Fruit fly (Drosophila melanogaster) whole organism, embryonic: ENCODE measurements around the gene Tom.
A peak's percentile ranks its signal among the peaks of the same experiment; 100 is the strongest.

Experiments
- Bgb ChIP-seq: fragments of 200-800 bp; sonication (Bioruptor generic); IDR thresholded peaks from 2 replicates; pipeline ENCODE4 v1.3.6; 2022; ENCODE audit warnings: missing biosample characterization, missing genetic modification characterization; ENCODE audit not compliant: partially characterized antibody
- CG11504 ChIP-seq: fragments of 200-800 bp; sonication (Bioruptor generic); optimal IDR thresholded peaks from 3 replicates; lab custom pipeline; 2019; ENCODE audit warnings: missing biosample characterization, mild to moderate bottlenecking, missing genetic modification characterization, moderate library complexity
- CG11696 ChIP-seq: fragments of 200-800 bp; sonication (Bioruptor generic); IDR thresholded peaks from 2 replicates; pipeline ENCODE4 v1.3.6; 2022; ENCODE audit warnings: missing biosample characterization, missing genetic modification characterization
- CG13123 ChIP-seq: fragments of 200-800 bp; sonication (Bioruptor generic); optimal IDR thresholded peaks from 2 replicates; lab custom pipeline; 2016; ENCODE audit warnings: missing biosample characterization, missing genetic modification characterization
- CG13775 ChIP-seq: fragments of 200-800 bp; sonication (Bioruptor generic); optimal IDR thresholded peaks from 3 replicates; lab custom pipeline; 2017; ENCODE audit warnings: missing biosample characterization, mild to moderate bottlenecking, missing genetic modification characterization
- CG17361 ChIP-seq: fragments of 200-800 bp; sonication (Bioruptor generic); IDR thresholded peaks from 3 replicates; pipeline ENCODE4 v1.3.6; 2022; ENCODE audit warnings: missing biosample characterization, missing genetic modification characterization
- CG17912 ChIP-seq: fragments of 200-800 bp; sonication (Bioruptor generic); optimal IDR thresholded peaks from 2 replicates; lab custom pipeline; 2018; ENCODE audit warnings: missing biosample characterization, mild to moderate bottlenecking, missing genetic modification characterization
- CG18619 ChIP-seq: fragments of 200-800 bp; sonication (Bioruptor generic); optimal IDR thresholded peaks from 3 replicates; lab custom pipeline; 2017; ENCODE audit warnings: missing biosample characterization, mild to moderate bottlenecking, missing genetic modification characterization
- CG31224 ChIP-seq: fragments of 200-800 bp; sonication (Bioruptor generic); IDR thresholded peaks from 2 replicates; pipeline ENCODE4 v1.3.6; 2022; ENCODE audit warnings: missing biosample characterization, missing genetic modification characterization
- CG34224 ChIP-seq: fragments of 200-800 bp; sonication (Bioruptor generic); IDR thresholded peaks from 3 replicates; pipeline ENCODE4 v1.3.6; 2022; ENCODE audit warnings: missing biosample characterization, missing genetic modification characterization; ENCODE audit not compliant: partially characterized antibody
- CG3847 ChIP-seq: fragments of 200-800 bp; sonication (Bioruptor generic); IDR thresholded peaks from 2 replicates; pipeline ENCODE4 v1.3.6; 2022; ENCODE audit warnings: missing biosample characterization, missing genetic modification characterization
- CG4424 ChIP-seq: fragments of 200-800 bp; sonication (Bioruptor generic); optimal IDR thresholded peaks from 3 replicates; lab custom pipeline; 2016; ENCODE audit warnings: missing biosample characterization, missing genetic modification characterization
- CG4707 ChIP-seq: fragments of 200-800 bp; sonication (Bioruptor generic); optimal IDR thresholded peaks from 2 replicates; lab custom pipeline; 2018; ENCODE audit warnings: missing biosample characterization, mild to moderate bottlenecking, missing genetic modification characterization, moderate library complexity
- CG6689 ChIP-seq: fragments of 200-800 bp; sonication (Bioruptor generic); IDR thresholded peaks from 2 replicates; pipeline ENCODE4 v1.3.6; 2022; ENCODE audit warnings: missing biosample characterization, missing genetic modification characterization
- CG6813 ChIP-seq: fragments of 200-800 bp; sonication (Bioruptor generic); optimal IDR thresholded peaks from 2 replicates; lab custom pipeline; 2017; ENCODE audit warnings: missing biosample characterization, missing genetic modification characterization, mild to moderate bottlenecking, moderate library complexity, missing genetic modification reagents
- CG9609 ChIP-seq: fragments of 200-800 bp; sonication (Bioruptor generic); optimal IDR thresholded peaks from 3 replicates; lab custom pipeline; 2016; ENCODE audit warnings: missing biosample characterization, missing genetic modification characterization
- CG9817 ChIP-seq: fragments of 200-800 bp; sonication (Bioruptor generic); optimal IDR thresholded peaks from 2 replicates; lab custom pipeline; 2018; ENCODE audit warnings: missing biosample characterization, mild to moderate bottlenecking, missing genetic modification characterization, moderate library complexity
- Drgx ChIP-seq: fragments of 200-800 bp; sonication (Bioruptor generic); IDR thresholded peaks from 2 replicates; pipeline ENCODE4 v1.3.6; 2022; ENCODE audit warnings: missing biosample characterization, missing genetic modification characterization
- Elba2 ChIP-seq: fragments of 200-800 bp; sonication (Bioruptor generic); optimal IDR thresholded peaks from 3 replicates; lab custom pipeline; 2016; ENCODE audit warnings: missing biosample characterization, missing genetic modification characterization
- Fer1 ChIP-seq: fragments of 200-800 bp; sonication (Bioruptor generic); optimal IDR thresholded peaks from 2 replicates; lab custom pipeline; 2017; ENCODE audit warnings: missing biosample characterization, mild to moderate bottlenecking, missing genetic modification characterization
- H2.0 ChIP-seq: fragments of 200-800 bp; sonication (Bioruptor generic); IDR thresholded peaks from 2 replicates; pipeline ENCODE4 v1.3.6; 2022; ENCODE audit warnings: missing biosample characterization, missing genetic modification characterization
- Lim3 ChIP-seq: fragments of 200-800 bp; sonication (Bioruptor generic); IDR thresholded peaks from 2 replicates; pipeline ENCODE4 v1.3.6; 2022; ENCODE audit warnings: missing biosample characterization, missing genetic modification characterization
- NFAT ChIP-seq: fragments of 200-800 bp; sonication (Bioruptor generic); IDR thresholded peaks from 2 replicates; pipeline ENCODE4 v1.3.6; 2022; ENCODE audit warnings: missing biosample characterization, missing genetic modification characterization
- NK7.1 ChIP-seq: fragments of 200-800 bp; sonication (Bioruptor generic); optimal IDR thresholded peaks from 3 replicates; lab custom pipeline; 2016; ENCODE audit warnings: missing biosample characterization, missing genetic modification characterization
- Nf-YB ChIP-seq: fragments of 200-800 bp; sonication (Bioruptor generic); optimal IDR thresholded peaks from 3 replicates; lab custom pipeline; 2019; ENCODE audit warnings: missing biosample characterization, mild to moderate bottlenecking, missing genetic modification characterization, moderate library complexity
- Optix ChIP-seq: fragments of 200-800 bp; sonication (Bioruptor generic); IDR thresholded peaks from 3 replicates; pipeline ENCODE4 v1.3.6; 2022; ENCODE audit warnings: missing biosample characterization, missing genetic modification characterization
- Pdp1 ChIP-seq, 2 experiments: fragments of 200-800 bp; sonication (Bioruptor generic); optimal IDR thresholded peaks; 3 replicates each; lab custom pipeline; 2016; ENCODE audit warnings: missing biosample characterization in 2 of 2, missing genetic modification characterization in 2 of 2, mild to moderate bottlenecking in 1 of 2, moderate library complexity in 1 of 2
- Six4 ChIP-seq: fragments of 200-800 bp; sonication (Bioruptor generic); optimal IDR thresholded peaks from 2 replicates; lab custom pipeline; 2016; ENCODE audit warnings: missing biosample characterization, missing genetic modification characterization
- Sox100B ChIP-seq: fragments of 200-800 bp; sonication (Bioruptor generic); optimal IDR thresholded peaks from 3 replicates; lab custom pipeline; 2018; ENCODE audit warnings: missing biosample characterization, mild to moderate bottlenecking, missing genetic modification characterization
- Tbp ChIP-seq: fragments of >200 bp; optimal IDR thresholded peaks from 2 replicates; lab custom pipeline; 2018; ENCODE audit warnings: missing biosample characterization, missing genetic modification characterization
- Trl ChIP-seq, 3 experiments: fragments of >200 bp in 2 of 3; fragments of 200-800 bp in 1 of 3; sonication (Bioruptor generic) in 1 of 3; optimal IDR thresholded peaks; 2 replicates in 1 of 3; 3 replicates in 2 of 3; lab custom pipeline; 2016 to 2017; ENCODE audit warnings: missing biosample characterization in 1 of 3, missing genetic modification characterization in 1 of 3
- ac ChIP-seq: fragments of 200-800 bp; sonication (Bioruptor generic); optimal IDR thresholded peaks from 3 replicates; lab custom pipeline; 2017; ENCODE audit warnings: missing biosample characterization, mild to moderate bottlenecking, missing genetic modification characterization
- cato ChIP-seq: fragments of 200-800 bp; sonication (Bioruptor generic); optimal IDR thresholded peaks from 2 replicates; lab custom pipeline; 2016; ENCODE audit warnings: missing biosample characterization, missing genetic modification characterization, borderline replicate concordance
- caup ChIP-seq: fragments of 200-800 bp; sonication (Bioruptor generic); optimal IDR thresholded peaks from 3 replicates; lab custom pipeline; 2017; ENCODE audit warnings: missing biosample characterization, mild to moderate bottlenecking, missing genetic modification characterization, moderate library complexity; ENCODE audit not compliant: severe bottlenecking
- chinmo ChIP-seq: fragments of 200-800 bp; sonication (Bioruptor generic); IDR thresholded peaks from 4 replicates; pipeline ENCODE4 v1.3.6; 2022; ENCODE audit warnings: missing biosample characterization, missing genetic modification characterization; ENCODE audit not compliant: partially characterized antibody
- emc ChIP-seq: fragments of 200-800 bp; sonication (Bioruptor generic); optimal IDR thresholded peaks from 2 replicates; lab custom pipeline; 2016; ENCODE audit warnings: missing biosample characterization, missing genetic modification characterization
- gem ChIP-seq: fragments of 200-800 bp; sonication (Bioruptor generic); optimal IDR thresholded peaks from 2 replicates; lab custom pipeline; 2019; ENCODE audit warnings: missing biosample characterization, mild to moderate bottlenecking, missing genetic modification characterization, moderate library complexity
- h ChIP-seq: fragments of >200 bp; optimal IDR thresholded peaks from 2 replicates; lab custom pipeline; 2017
- jumu ChIP-seq: fragments of 200-800 bp; sonication (Bioruptor generic); optimal IDR thresholded peaks from 3 replicates; lab custom pipeline; 2016; ENCODE audit warnings: missing biosample characterization, missing genetic modification characterization
- lilli ChIP-seq: fragments of 200-800 bp; sonication (Bioruptor generic); optimal IDR thresholded peaks from 3 replicates; lab custom pipeline; 2016; ENCODE audit warnings: missing biosample characterization, missing genetic modification characterization
- luna ChIP-seq: fragments of 200-800 bp; sonication (Bioruptor generic); optimal IDR thresholded peaks from 2 replicates; lab custom pipeline; 2016; ENCODE audit warnings: missing biosample characterization, missing genetic modification characterization
- nom ChIP-seq: fragments of 200-800 bp; sonication (Bioruptor generic); optimal IDR thresholded peaks from 2 replicates; lab custom pipeline; 2017; ENCODE audit warnings: missing biosample characterization, missing genetic modification characterization, mild to moderate bottlenecking, moderate library complexity, missing genetic modification reagents
- otp ChIP-seq: fragments of 200-800 bp; sonication (Bioruptor generic); IDR thresholded peaks from 3 replicates; pipeline ENCODE4, ENCODE4 v1.3.6; 2022; ENCODE audit warnings: missing biosample characterization, missing genetic modification characterization
- p53 ChIP-seq: fragments of 200-800 bp; sonication (Bioruptor generic); optimal IDR thresholded peaks from 2 replicates; lab custom pipeline; 2016; ENCODE audit warnings: missing biosample characterization, missing genetic modification characterization
- rib ChIP-seq: fragments of 200-800 bp; sonication (Bioruptor generic); IDR thresholded peaks from 2 replicates; pipeline ENCODE4 v1.3.6; 2022; ENCODE audit warnings: missing biosample characterization, missing genetic modification characterization
- scrt ChIP-seq: fragments of 200-800 bp; sonication (Bioruptor generic); optimal IDR thresholded peaks from 2 replicates; lab custom pipeline; 2018; ENCODE audit warnings: missing biosample characterization, mild to moderate bottlenecking, missing genetic modification characterization, moderate library complexity
- seq ChIP-seq: fragments of 200-800 bp; sonication (Bioruptor generic); IDR thresholded peaks from 2 replicates; pipeline ENCODE4 v1.3.6; 2022; ENCODE audit warnings: missing biosample characterization, missing genetic modification characterization
- sob ChIP-seq: fragments of 200-800 bp; sonication (Bioruptor generic); IDR thresholded peaks from 2 replicates; pipeline ENCODE4 v1.3.6; 2022; ENCODE audit warnings: missing biosample characterization, missing genetic modification characterization
- wor ChIP-seq: fragments of 200-800 bp; sonication (Bioruptor generic); IDR thresholded peaks from 2 replicates; pipeline ENCODE4 v1.3.6; 2022; ENCODE audit warnings: missing biosample characterization, missing genetic modification characterization

The Tom gene

DNA sequence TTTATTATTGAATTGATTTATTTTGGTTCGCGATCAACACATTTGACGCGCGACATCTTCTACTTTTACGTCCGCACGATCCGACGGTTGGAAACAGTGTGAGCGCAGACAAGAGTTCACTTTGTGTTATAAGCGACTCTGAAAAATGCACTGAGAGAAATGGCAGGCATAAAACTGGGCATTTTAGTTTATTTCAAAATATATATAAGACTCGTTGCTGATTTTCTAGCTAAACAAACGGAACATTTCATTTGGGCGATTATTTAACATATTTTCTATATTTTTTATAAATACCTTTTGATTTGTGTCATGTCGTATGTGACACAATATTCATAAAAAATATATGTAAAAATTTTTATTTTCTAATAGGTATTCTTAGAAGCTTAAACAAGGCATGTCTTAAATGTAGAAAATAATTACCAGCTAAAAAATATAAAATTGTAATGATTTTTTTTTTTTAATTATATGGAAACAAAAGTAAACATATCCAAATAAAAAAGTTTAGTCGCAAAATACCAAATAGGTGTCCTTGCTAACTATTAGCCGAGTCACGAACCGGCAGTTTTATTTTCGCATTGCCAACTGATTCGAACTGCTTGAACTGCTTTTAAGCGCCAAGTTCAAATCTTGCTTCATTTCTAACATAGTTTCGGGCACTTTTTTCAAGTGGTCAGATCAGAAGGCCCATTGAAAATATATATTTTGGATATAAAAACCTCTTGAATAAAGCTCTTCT is 45.0 kb downstream of the Tom start, which contains the start of gene Reck (continued):
- peak; percentile 56 for TF ChIP-seq CG4707 (GFP tag; lab: Kevin White, UChicago)
- peak; percentile 34; the same call in 1 of the 2 replicates for TF ChIP-seq CG3847
- TF ChIP-seq NK7.1 (GFP tag; lab: Kevin White, UChicago), result peak; percentile 16
- peak; percentile 87 for TF ChIP-seq CG11504 (tag; lab: Kevin White, UChicago)
- TF ChIP-seq sob (GFP tag; lab: Robert Waterston, UW), result peak; percentile 64
- TF ChIP-seq rib (GFP tag; lab: Robert Waterston, UW), result no peak
- TF ChIP-seq luna (GFP tag; lab: Kevin White, UChicago), result no peak
- no peak for TF ChIP-seq CG17912 (GFP tag; lab: Kevin White, UChicago)
- TF ChIP-seq Fer1, result peak; percentile 89
- peak; percentile 74 for TF ChIP-seq scrt (GFP tag; lab: Kevin White, UChicago)
- peak; percentile 75 for TF ChIP-seq CG18619 (GFP tag; lab: Kevin White, UChicago)
- TF ChIP-seq lilli (GFP tag; lab: Kevin White, UChicago), result peak; percentile 71
- TF ChIP-seq ac (GFP tag; lab: Kevin White, UChicago), result peak; percentile 63
- TF ChIP-seq Six4 (GFP tag; lab: Kevin White, UChicago), result peak; percentile 79
- TF ChIP-seq H2.0 (GFP tag; lab: Robert Waterston, UW), result peak; percentile 59
- peak; percentile 61 for TF ChIP-seq CG11696
- TF ChIP-seq jumu, result no peak
- peak; percentile 90 for TF ChIP-seq gem
- no peak for TF ChIP-seq p53
- no peak for TF ChIP-seq Bgb (GFP tag; lab: Robert Waterston, UW)
- TF ChIP-seq CG6689 (GFP tag; lab: Robert Waterston, UW), result no peak
- TF ChIP-seq wor (GFP tag; lab: Robert Waterston, UW), result peak; percentile 44
- peak; percentile 84 for TF ChIP-seq Sox100B (GFP tag; lab: Kevin White, UChicago)
- TF ChIP-seq Trl (optimal IDR thresholded peaks at IDR 0.05; lab: Kevin White, UChicago), result no peak
- TF ChIP-seq Trl (GFP tag; optimal IDR thresholded peaks at IDR 0.05; lab: Kevin White, UChicago), result peak; percentile 48
- TF ChIP-seq CG34224 (GFP tag; lab: Robert Waterston, UW), result no peak
- TF ChIP-seq Tbp, result no peak
- peak; percentile 77 for TF ChIP-seq CG17361 (GFP tag; lab: Robert Waterston, UW)
- peak; percentile 67 for TF ChIP-seq CG13123 (GFP tag; lab: Kevin White, UChicago)
- peak; percentile 91 for TF ChIP-seq CG4424 (GFP tag; lab: Kevin White, UChicago)
- peak; percentile 43 for TF ChIP-seq cato (GFP tag; lab: Kevin White, UChicago)
- no peak for TF ChIP-seq chinmo
- no peak for TF ChIP-seq Elba2 (GFP tag; lab: Kevin White, UChicago)
- no peak for TF ChIP-seq h (lab: Kevin White, UChicago)
- TF ChIP-seq Drgx (GFP tag; lab: Robert Waterston, UW), result peak; percentile 94
- TF ChIP-seq emc, result peak; percentile 37
- TF ChIP-seq Pdp1 (GFP tag; optimal IDR thresholded peaks at IDR 0.05; lab: Kevin White, UChicago), result peak; percentile 46 to 81
- TF ChIP-seq Optix (GFP tag; lab: Robert Waterston, UW), result peak; percentile 68; the same call in 2 of the 3 replicates
- TF ChIP-seq otp (GFP tag; lab: Robert Waterston, UW), result peak; percentile 79; the same call in 2 of the 3 replicates
- TF ChIP-seq CG6813 (GFP tag; lab: Kevin White, UChicago), result peak; percentile 86
- TF ChIP-seq CG9817 (tag; lab: Kevin White, UChicago), result peak; percentile 58
- TF ChIP-seq caup (GFP tag; lab: Kevin White, UChicago), result peak; percentile 83
- peak; percentile 79 for TF ChIP-seq CG13775 (GFP tag; lab: Kevin White, UChicago)
- TF ChIP-seq seq, result peak; percentile 70; the same call in 1 of the 2 replicates
- peak; percentile 65 for TF ChIP-seq Nf-YB (GFP tag; lab: Kevin White, UChicago)
- peak; percentile 46 for TF ChIP-seq CG9609 (GFP tag; lab: Kevin White, UChicago)
- peak; percentile 55 for TF ChIP-seq CG31224 (GFP tag; lab: Robert Waterston, UW)
- TF ChIP-seq nom (GFP tag; lab: Kevin White, UChicago), result peak; percentile 80
- TF ChIP-seq NFAT (GFP tag; lab: Robert Waterston, UW), result peak; percentile 63; the same call in 1 of the 2 replicates
- no peak for TF ChIP-seq Lim3
